Fruit fly (Drosophila melanogaster) whole organism, embryonic: ENCODE measurements around the gene Nup153.

ENCODE experiments used
- Bgb ChIP-seq: fragments of 200-800 bp; sonication (Bioruptor generic); IDR thresholded peaks from 2 replicates; pipeline ENCODE4 v1.3.6; 2022; ENCODE audit warnings: missing biosample characterization, missing genetic modification characterization; ENCODE audit not compliant: partially characterized antibody
- BtbVII ChIP-seq: fragments of 200-800 bp; sonication (Bioruptor generic); optimal IDR thresholded peaks from 3 replicates; lab custom pipeline; 2017; ENCODE audit warnings: missing biosample characterization, mild to moderate bottlenecking, missing genetic modification characterization
- CG11085 ChIP-seq: fragments of 200-800 bp; sonication (Bioruptor generic); IDR thresholded peaks from 2 replicates; pipeline ENCODE4 v1.3.6; 2022; ENCODE audit warnings: missing biosample characterization, missing genetic modification characterization
- CG12155 ChIP-seq: fragments of 200-800 bp; sonication (Bioruptor generic); optimal IDR thresholded peaks from 3 replicates; lab custom pipeline; 2016; ENCODE audit warnings: missing biosample characterization, missing genetic modification characterization
- CG12659 ChIP-seq: fragments of 200-800 bp; sonication (Bioruptor generic); optimal IDR thresholded peaks from 3 replicates; lab custom pipeline; 2017; ENCODE audit warnings: mild to moderate bottlenecking, missing biosample characterization, missing genetic modification reagents, missing genetic modification characterization
- CG12942 ChIP-seq: fragments of 200-800 bp; sonication (Bioruptor generic); optimal IDR thresholded peaks from 3 replicates; lab custom pipeline; 2016; ENCODE audit warnings: missing biosample characterization, missing genetic modification characterization
- CG13296 ChIP-seq: fragments of 200-800 bp; sonication (Bioruptor generic); optimal IDR thresholded peaks from 3 replicates; lab custom pipeline; 2018; ENCODE audit warnings: missing biosample characterization, mild to moderate bottlenecking, missing genetic modification characterization
- CG13624 ChIP-seq: fragments of 200-800 bp; sonication (Bioruptor generic); optimal IDR thresholded peaks from 2 replicates; lab custom pipeline; 2016; ENCODE audit warnings: missing biosample characterization, missing genetic modification characterization
- CG13894 ChIP-seq: fragments of 200-800 bp; sonication (Bioruptor generic); optimal IDR thresholded peaks from 3 replicates; lab custom pipeline; 2018; ENCODE audit warnings: missing biosample characterization, mild to moderate bottlenecking, missing genetic modification characterization, moderate library complexity
- CG14050 ChIP-seq: fragments of 200-800 bp; sonication (Bioruptor generic); IDR thresholded peaks from 3 replicates; pipeline ENCODE4 v1.3.6; 2022; ENCODE audit warnings: missing biosample characterization, missing genetic modification characterization
- CG17186 ChIP-seq: fragments of 200-800 bp; sonication (Bioruptor generic); optimal IDR thresholded peaks from 3 replicates; lab custom pipeline; 2017; ENCODE audit warnings: missing biosample characterization, missing genetic modification reagents, missing genetic modification characterization
- CG17802 ChIP-seq: fragments of 200-800 bp; sonication (Bioruptor generic); optimal IDR thresholded peaks from 2 replicates; lab custom pipeline; 2018; ENCODE audit warnings: missing biosample characterization, mild to moderate bottlenecking, missing genetic modification characterization, moderate library complexity
- CG18476 ChIP-seq: fragments of 200-800 bp; sonication (Bioruptor generic); optimal IDR thresholded peaks from 2 replicates; lab custom pipeline; 2016; ENCODE audit warnings: missing biosample characterization, mild to moderate bottlenecking, missing genetic modification characterization
- CG2875 ChIP-seq: fragments of 200-800 bp; sonication (Bioruptor generic); optimal IDR thresholded peaks from 2 replicates; lab custom pipeline; 2017; ENCODE audit warnings: missing biosample characterization, mild to moderate bottlenecking, missing genetic modification characterization, missing genetic modification reagents
- CG30020 ChIP-seq: fragments of 200-800 bp; optimal IDR thresholded peaks from 2 replicates; lab custom pipeline; 2019; ENCODE audit warnings: missing biosample characterization, mild to moderate bottlenecking, missing genetic modification characterization, moderate library complexity
- CG31388 ChIP-seq: fragments of 200-800 bp; sonication (Bioruptor generic); optimal IDR thresholded peaks from 2 replicates; lab custom pipeline; 2016; ENCODE audit warnings: missing biosample characterization, missing genetic modification characterization
- CG4282 ChIP-seq: fragments of 200-800 bp; sonication (Bioruptor generic); optimal IDR thresholded peaks from 2 replicates; lab custom pipeline; 2016; ENCODE audit warnings: missing biosample characterization, missing genetic modification characterization
- CG5180 ChIP-seq: fragments of 200-800 bp; sonication (Bioruptor generic); optimal IDR thresholded peaks from 3 replicates; lab custom pipeline; 2017; ENCODE audit warnings: missing biosample characterization, missing genetic modification characterization, mild to moderate bottlenecking, moderate library complexity, missing genetic modification reagents
- CG7357 ChIP-seq: fragments of 200-800 bp; sonication (Bioruptor generic); IDR thresholded peaks from 3 replicates; pipeline ENCODE4 v1.3.6; 2022; ENCODE audit warnings: missing biosample characterization, missing genetic modification characterization
- CG8290 ChIP-seq, 3 experiments: fragments of 200-800 bp; sonication (Bioruptor generic); optimal IDR thresholded peaks; 2 replicates each; lab custom pipeline; 2016 to 2019; ENCODE audit warnings: missing biosample characterization in 3 of 3, missing genetic modification characterization in 3 of 3, mild to moderate bottlenecking in 2 of 3, moderate library complexity in 1 of 3
- CG8944 ChIP-seq: fragments of 200-800 bp; sonication (Bioruptor generic); optimal IDR thresholded peaks from 3 replicates; lab custom pipeline; 2016; ENCODE audit warnings: missing biosample characterization, missing genetic modification characterization
- Camta ChIP-seq: fragments of 200-800 bp; sonication (Bioruptor generic); optimal IDR thresholded peaks from 2 replicates; lab custom pipeline; 2016; ENCODE audit warnings: missing biosample characterization, missing genetic modification characterization
- E2f1 ChIP-seq: fragments of 200-800 bp; sonication (Bioruptor generic); IDR thresholded peaks from 2 replicates; pipeline ENCODE4 v1.3.6; 2022; ENCODE audit warnings: missing biosample characterization, missing genetic modification characterization
- Lim3 ChIP-seq: fragments of 200-800 bp; sonication (Bioruptor generic); IDR thresholded peaks from 2 replicates; pipeline ENCODE4 v1.3.6; 2022; ENCODE audit warnings: missing biosample characterization, missing genetic modification characterization
- NfI ChIP-seq: fragments of 200-800 bp; sonication (Bioruptor generic); optimal IDR thresholded peaks from 3 replicates; lab custom pipeline; 2018; ENCODE audit warnings: missing biosample characterization, mild to moderate bottlenecking, missing genetic modification characterization, moderate library complexity
- Ssrp ChIP-seq: fragments of 200-800 bp; sonication (Bioruptor generic); optimal IDR thresholded peaks from 2 replicates; lab custom pipeline; 2018; ENCODE audit warnings: missing biosample characterization, mild to moderate bottlenecking, missing genetic modification characterization, moderate library complexity
- Stat92E ChIP-seq, 3 experiments: fragments of >200 bp in 2 of 3; fragments of 200-800 bp in 1 of 3; sonication (Bioruptor generic) in 1 of 3; optimal IDR thresholded peaks; 2 replicates each; lab custom pipeline; 2017 to 2019; ENCODE audit warnings: missing biosample characterization in 3 of 3, missing genetic modification characterization in 3 of 3, mild to moderate bottlenecking in 1 of 3, moderate library complexity in 1 of 3
- Taf1 ChIP-seq: fragments of 200-800 bp; sonication (Bioruptor generic); IDR thresholded peaks from 2 replicates; pipeline ENCODE4 v1.3.6; 2022; ENCODE audit warnings: missing biosample characterization, missing genetic modification characterization
- Tbp ChIP-seq: fragments of >200 bp; optimal IDR thresholded peaks from 2 replicates; lab custom pipeline; 2018; ENCODE audit warnings: missing biosample characterization, missing genetic modification characterization
- Usf ChIP-seq: fragments of 200-800 bp; sonication (Bioruptor generic); optimal IDR thresholded peaks from 2 replicates; lab custom pipeline; 2017; ENCODE audit warnings: missing genotype, missing biosample characterization, missing genetic modification characterization
- ci ChIP-seq: fragments of 200-800 bp; sonication (Bioruptor generic); IDR thresholded peaks from 3 replicates; pipeline ENCODE4 v1.3.6; 2022; ENCODE audit warnings: missing biosample characterization, missing genetic modification characterization
- cwo ChIP-seq: fragments of 200-800 bp; sonication (Bioruptor generic); optimal IDR thresholded peaks from 3 replicates; lab custom pipeline; 2017; ENCODE audit warnings: missing biosample characterization, missing genetic modification characterization, mild to moderate bottlenecking, moderate library complexity, missing genetic modification reagents
- disco-r ChIP-seq: fragments of 200-800 bp; sonication (Bioruptor generic); optimal IDR thresholded peaks from 2 replicates; lab custom pipeline; 2016; ENCODE audit warnings: missing biosample characterization, missing genetic modification characterization
- h ChIP-seq: fragments of >200 bp; optimal IDR thresholded peaks from 2 replicates; lab custom pipeline; 2017
- lmd ChIP-seq: fragments of 200-800 bp; sonication (Bioruptor generic); IDR thresholded peaks from 2 replicates; pipeline ENCODE4 v1.3.6; 2022; ENCODE audit warnings: missing biosample characterization, missing genetic modification characterization
- lov ChIP-seq, 2 experiments: fragments of 200-800 bp in 1 of 2; fragments of >200 bp in 1 of 2; sonication (Bioruptor generic) in 1 of 2; IDR thresholded peaks in 1 of 2; optimal IDR thresholded peaks in 1 of 2; 2 replicates in 1 of 2; 3 replicates in 1 of 2; pipeline versions ENCODE4 v1.3.6 to Lab custom; 2017 to 2022; ENCODE audit warnings: missing biosample characterization in 1 of 2, missing genetic modification characterization in 1 of 2
- mirr ChIP-seq: fragments of 200-800 bp; sonication (Bioruptor generic); optimal IDR thresholded peaks from 3 replicates; lab custom pipeline; 2018; ENCODE audit warnings: missing biosample characterization, mild to moderate bottlenecking, missing genetic modification characterization
- oc ChIP-seq: fragments of 200-800 bp; sonication (Bioruptor generic); optimal IDR thresholded peaks from 2 replicates; lab custom pipeline; 2018; ENCODE audit warnings: missing biosample characterization, mild to moderate bottlenecking, missing genetic modification characterization, moderate library complexity
- ranshi ChIP-seq: fragments of 200-800 bp; sonication (Bioruptor generic); IDR thresholded peaks from 2 replicates; pipeline ENCODE4 v1.3.6; 2022; ENCODE audit warnings: missing biosample characterization, missing genetic modification characterization
- repo ChIP-seq: fragments of 200-800 bp; sonication (Bioruptor generic); optimal IDR thresholded peaks from 2 replicates; lab custom pipeline; 2016; ENCODE audit warnings: missing biosample characterization, missing genetic modification characterization
- run ChIP-seq: fragments of 200-800 bp; sonication (Bioruptor generic); optimal IDR thresholded peaks from 3 replicates; lab custom pipeline; 2018; ENCODE audit warnings: missing biosample characterization, mild to moderate bottlenecking, missing genetic modification characterization
- salm ChIP-seq: fragments of 200-800 bp; sonication (Bioruptor generic); optimal IDR thresholded peaks from 2 replicates; lab custom pipeline; 2018; ENCODE audit warnings: missing biosample characterization, mild to moderate bottlenecking, missing genetic modification characterization
- sc ChIP-seq, 3 experiments: fragments of >200 bp in 2 of 3; fragments of 200-800 bp in 1 of 3; sonication (Bioruptor generic) in 1 of 3; optimal IDR thresholded peaks; 2 replicates in 2 of 3; 3 replicates in 1 of 3; lab custom pipeline; 2017; ENCODE audit warnings: mild to moderate bottlenecking in 1 of 3, missing biosample characterization in 1 of 3, missing genetic modification characterization in 1 of 3, missing genetic modification reagents in 1 of 3
- sd ChIP-seq: fragments of 200-800 bp; sonication (Bioruptor generic); optimal IDR thresholded peaks from 3 replicates; lab custom pipeline; 2018; ENCODE audit warnings: missing biosample characterization, mild to moderate bottlenecking, missing genetic modification characterization, moderate library complexity
- sens-2 ChIP-seq: fragments of 200-800 bp; sonication (Bioruptor generic); IDR thresholded peaks from 2 replicates; pipeline ENCODE4 v1.3.6; 2022; ENCODE audit warnings: missing biosample characterization, missing genetic modification characterization
- sisA ChIP-seq: fragments of 200-800 bp; sonication (Bioruptor generic); IDR thresholded peaks from 2 replicates; pipeline ENCODE4 v1.3.6; 2022; ENCODE audit warnings: missing biosample characterization, missing genetic modification characterization
- slou ChIP-seq: fragments of 200-800 bp; sonication (Bioruptor generic); optimal IDR thresholded peaks from 3 replicates; lab custom pipeline; 2016; ENCODE audit warnings: missing biosample characterization, missing genetic modification characterization
- stc ChIP-seq: fragments of 200-800 bp; sonication (Bioruptor generic); IDR thresholded peaks from 2 replicates; pipeline ENCODE4 v1.3.6; 2022; ENCODE audit warnings: missing biosample characterization, missing genetic modification characterization
- trh ChIP-seq: fragments of 200-800 bp; sonication (Bioruptor generic); optimal IDR thresholded peaks from 2 replicates; lab custom pipeline; 2016; ENCODE audit warnings: missing biosample characterization, missing genetic modification characterization
- tx ChIP-seq: fragments of 200-800 bp; sonication (Bioruptor generic); optimal IDR thresholded peaks from 2 replicates; lab custom pipeline; 2016; ENCODE audit warnings: missing biosample characterization, missing genetic modification characterization
- vnd ChIP-seq: fragments of 200-800 bp; sonication (Bioruptor generic); IDR thresholded peaks from 3 replicates; pipeline ENCODE4 v1.3.6; 2022; ENCODE audit warnings: missing biosample characterization, missing genetic modification characterization; ENCODE audit not compliant: partially characterized antibody

The Nup153 gene

dm6 chrX:16593418-16593817 is 5.6 kb upstream of the Nup153 start, which contains the start of the genes SMC3 and Ubc7 (continued):
- TF ChIP-seq Taf1 (GFP tag; lab: Robert Waterston, UW), result no peak
- peak; percentile 29 for TF ChIP-seq CG12155 (GFP tag; lab: Kevin White, UChicago)
- no peak for TF ChIP-seq ci (GFP tag; lab: Robert Waterston, UW)
- no peak for TF ChIP-seq CG13894
- no peak for TF ChIP-seq cwo (GFP tag; lab: Kevin White, UChicago)
- no peak for TF ChIP-seq slou (GFP tag; lab: Kevin White, UChicago)
- no peak for TF ChIP-seq CG11085 (GFP tag; lab: Robert Waterston, UW)
- TF ChIP-seq CG13296 (GFP tag; lab: Kevin White, UChicago), result no peak
- no peak for TF ChIP-seq CG31388 (GFP tag; lab: Kevin White, UChicago)
- TF ChIP-seq CG7357 (GFP tag; lab: Robert Waterston, UW), result no peak
- TF ChIP-seq trh (GFP tag; lab: Kevin White, UChicago), result no peak
- TF ChIP-seq CG30020 (tag; lab: Kevin White, UChicago), result peak; percentile 49
- peak; percentile 44 for TF ChIP-seq CG12659 (GFP tag; lab: Kevin White, UChicago)
- TF ChIP-seq E2f1, result no peak
- no peak for TF ChIP-seq sc (optimal IDR thresholded peaks at IDR 0.05; lab: Kevin White, UChicago)
- TF ChIP-seq sc (GFP tag; optimal IDR thresholded peaks at IDR 0.05; lab: Kevin White, UChicago), result no peak
- TF ChIP-seq tx (GFP tag; lab: Kevin White, UChicago), result no peak
- TF ChIP-seq Lim3 (GFP tag; lab: Robert Waterston, UW), result no peak
- TF ChIP-seq ranshi (GFP tag; lab: Robert Waterston, UW), result no peak
- peak; percentile 88 for TF ChIP-seq Bgb (GFP tag; lab: Robert Waterston, UW)
- TF ChIP-seq Tbp (GFP tag; lab: Kevin White, UChicago), result no peak
- TF ChIP-seq oc (tag; lab: Kevin White, UChicago), result no peak
- no peak for TF ChIP-seq lmd (GFP tag; lab: Robert Waterston, UW)
- no peak for TF ChIP-seq CG2875 (GFP tag; lab: Kevin White, UChicago)
- no peak for TF ChIP-seq stc
- TF ChIP-seq lov (optimal IDR thresholded peaks at IDR 0.05; lab: Kevin White, UChicago), result no peak
- no peak for TF ChIP-seq lov (GFP tag; IDR thresholded peaks at IDR 0.05; lab: Robert Waterston, UW)
- TF ChIP-seq sd (tag; lab: Kevin White, UChicago), result no peak
- no peak for TF ChIP-seq CG17802
- no peak for TF ChIP-seq CG14050 (GFP tag; lab: Robert Waterston, UW)
- TF ChIP-seq CG8290 (GFP tag; optimal IDR thresholded peaks at IDR 0.05; lab: Kevin White, UChicago), result peak; percentile 53
- no peak for TF ChIP-seq CG8290 (tag; optimal IDR thresholded peaks at IDR 0.05; lab: Kevin White, UChicago)
- no peak for TF ChIP-seq Ssrp (tag; lab: Kevin White, UChicago)
- TF ChIP-seq mirr, result no peak
- no peak for TF ChIP-seq NfI (GFP tag; lab: Kevin White, UChicago)
- TF ChIP-seq Camta (GFP tag; lab: Kevin White, UChicago), result no peak
- no peak for TF ChIP-seq CG18476 (GFP tag; lab: Kevin White, UChicago)
- TF ChIP-seq CG17186, result no peak
- TF ChIP-seq salm (tag; lab: Kevin White, UChicago), result no peak
- no peak for TF ChIP-seq disco-r (GFP tag; lab: Kevin White, UChicago)
- TF ChIP-seq Stat92E (GFP tag; optimal IDR thresholded peaks at IDR 0.05; lab: Kevin White, UChicago), result no peak
- no peak for TF ChIP-seq sisA (GFP tag; lab: Robert Waterston, UW)
- TF ChIP-seq sens-2 (GFP tag; lab: Robert Waterston, UW), result no peak
- TF ChIP-seq CG4282 (GFP tag; lab: Kevin White, UChicago), result no peak
- no peak for TF ChIP-seq h
- TF ChIP-seq CG12942 (GFP tag; lab: Kevin White, UChicago), result no peak
- no peak for TF ChIP-seq run (tag; lab: Kevin White, UChicago)
- no peak for TF ChIP-seq BtbVII (GFP tag; lab: Kevin White, UChicago)
- TF ChIP-seq CG13624 (GFP tag; lab: Kevin White, UChicago), result no peak
- no peak for TF ChIP-seq Usf (GFP tag; lab: Kevin White, UChicago)
- TF ChIP-seq CG5180 (GFP tag; lab: Kevin White, UChicago), result no peak
- no peak for TF ChIP-seq CG8944
- peak; percentile 96 for TF ChIP-seq vnd
- no peak for TF ChIP-seq repo (GFP tag; lab: Kevin White, UChicago)
